Fruit fly (Drosophila melanogaster) whole organism, embryonic: ENCODE results near the gene CG11723.

Source experiments
- Blimp-1 ChIP-seq: fragments of 200-800 bp; sonication (Bioruptor generic); optimal IDR thresholded peaks from 3 replicates; lab custom pipeline; 2018; ENCODE audit warnings: missing biosample characterization, missing genetic modification characterization, mild to moderate bottlenecking, moderate library complexity, missing genetic modification reagents
- Bteb2 ChIP-seq: fragments of 200-800 bp; sonication (Bioruptor generic); optimal IDR thresholded peaks from 2 replicates; lab custom pipeline; 2016; ENCODE audit warnings: missing biosample characterization, missing genetic modification characterization
- CG10366 ChIP-seq: fragments of 200-800 bp; sonication (Bioruptor generic); IDR thresholded peaks from 2 replicates; pipeline ENCODE4 v1.3.6; 2022; ENCODE audit warnings: missing biosample characterization, missing genetic modification characterization
- CG10565 ChIP-seq: fragments of 200-800 bp; sonication (Bioruptor generic); optimal IDR thresholded peaks from 3 replicates; lab custom pipeline; 2016; ENCODE audit warnings: missing biosample characterization, mild to moderate bottlenecking, missing genetic modification characterization
- CG12659 ChIP-seq: fragments of 200-800 bp; sonication (Bioruptor generic); optimal IDR thresholded peaks from 3 replicates; lab custom pipeline; 2017; ENCODE audit warnings: mild to moderate bottlenecking, missing biosample characterization, missing genetic modification reagents, missing genetic modification characterization
- CG1529 ChIP-seq: fragments of 200-800 bp; sonication (Bioruptor generic); optimal IDR thresholded peaks from 3 replicates; lab custom pipeline; 2018; ENCODE audit warnings: missing biosample characterization, missing genetic modification characterization
- CG17568 ChIP-seq: fragments of 200-800 bp; sonication (Bioruptor generic); optimal IDR thresholded peaks from 2 replicates; lab custom pipeline; 2018; ENCODE audit warnings: missing biosample characterization, mild to moderate bottlenecking, missing genetic modification characterization, moderate library complexity
- CG1792 ChIP-seq: fragments of 200-800 bp; sonication (Bioruptor generic); optimal IDR thresholded peaks from 2 replicates; lab custom pipeline; 2016; ENCODE audit warnings: missing biosample characterization, missing genetic modification characterization
- CG1832 ChIP-seq: fragments of 200-800 bp; sonication (Bioruptor generic); optimal IDR thresholded peaks from 2 replicates; lab custom pipeline; 2017; ENCODE audit warnings: missing biosample characterization, mild to moderate bottlenecking, missing genetic modification characterization, inconsistent platforms
- CG18764 ChIP-seq: fragments of 200-800 bp; sonication (Bioruptor generic); optimal IDR thresholded peaks from 3 replicates; lab custom pipeline; 2016; ENCODE audit warnings: missing biosample characterization, missing genetic modification characterization
- CG2199 ChIP-seq: fragments of 200-800 bp; sonication (Bioruptor generic); IDR thresholded peaks from 3 replicates; pipeline ENCODE4 v1.3.6; 2022; ENCODE audit warnings: missing biosample characterization, missing genetic modification characterization
- CG2712 ChIP-seq: fragments of 200-800 bp; optimal IDR thresholded peaks from 3 replicates; lab custom pipeline; 2019; ENCODE audit warnings: missing biosample characterization, mild to moderate bottlenecking, missing genetic modification characterization, moderate library complexity
- CG4730 ChIP-seq: fragments of 200-800 bp; sonication (Bioruptor generic); IDR thresholded peaks from 2 replicates; pipeline ENCODE4 v1.3.6; 2022; ENCODE audit warnings: missing biosample characterization, missing genetic modification characterization
- CG7745 ChIP-seq: fragments of 200-800 bp; sonication (Bioruptor generic); optimal IDR thresholded peaks from 2 replicates; lab custom pipeline; 2018; ENCODE audit warnings: missing biosample characterization, mild to moderate bottlenecking, missing genetic modification characterization, moderate library complexity
- CG8478 ChIP-seq: fragments of >200 bp; optimal IDR thresholded peaks from 2 replicates; lab custom pipeline; 2018
- CG8924 ChIP-seq: fragments of 200-800 bp; optimal IDR thresholded peaks from 3 replicates; lab custom pipeline; 2019; ENCODE audit warnings: missing biosample characterization, mild to moderate bottlenecking, missing genetic modification characterization, moderate library complexity
- CG9609 ChIP-seq: fragments of 200-800 bp; sonication (Bioruptor generic); optimal IDR thresholded peaks from 3 replicates; lab custom pipeline; 2016; ENCODE audit warnings: missing biosample characterization, missing genetic modification characterization
- CG9797 ChIP-seq: fragments of 200-800 bp; sonication (Bioruptor generic); optimal IDR thresholded peaks from 3 replicates; lab custom pipeline; 2018; ENCODE audit warnings: missing biosample characterization, mild to moderate bottlenecking, missing genetic modification characterization
- CG9817 ChIP-seq: fragments of 200-800 bp; sonication (Bioruptor generic); optimal IDR thresholded peaks from 2 replicates; lab custom pipeline; 2018; ENCODE audit warnings: missing biosample characterization, mild to moderate bottlenecking, missing genetic modification characterization, moderate library complexity
- Camta ChIP-seq: fragments of 200-800 bp; sonication (Bioruptor generic); optimal IDR thresholded peaks from 2 replicates; lab custom pipeline; 2016; ENCODE audit warnings: missing biosample characterization, missing genetic modification characterization
- Chrac-16 ChIP-seq: fragments of 200-800 bp; sonication (Bioruptor generic); optimal IDR thresholded peaks from 3 replicates; lab custom pipeline; 2016; ENCODE audit warnings: missing biosample characterization, missing genetic modification characterization
- D19A ChIP-seq: fragments of 200-800 bp; optimal IDR thresholded peaks from 3 replicates; lab custom pipeline; 2019; ENCODE audit warnings: missing biosample characterization, mild to moderate bottlenecking, missing genetic modification characterization, moderate library complexity
- D19B ChIP-seq: fragments of 200-800 bp; sonication (Bioruptor generic); optimal IDR thresholded peaks from 2 replicates; lab custom pipeline; 2017; ENCODE audit warnings: missing biosample characterization, mild to moderate bottlenecking, missing genetic modification characterization
- Dfd ChIP-seq, 2 experiments: fragments of >200 bp; optimal IDR thresholded peaks; 2 replicates each; lab custom pipeline; 2017; ENCODE audit warnings: missing biosample characterization in 2 of 2, missing genetic modification characterization in 2 of 2
- Fer1 ChIP-seq: fragments of 200-800 bp; sonication (Bioruptor generic); optimal IDR thresholded peaks from 2 replicates; lab custom pipeline; 2017; ENCODE audit warnings: missing biosample characterization, mild to moderate bottlenecking, missing genetic modification characterization
- Fer3 ChIP-seq: fragments of 200-800 bp; sonication (Bioruptor generic); optimal IDR thresholded peaks from 2 replicates; lab custom pipeline; 2018; ENCODE audit warnings: missing biosample characterization, mild to moderate bottlenecking, missing genetic modification characterization, moderate library complexity
- HLH54F ChIP-seq: fragments of 200-800 bp; sonication (Bioruptor generic); optimal IDR thresholded peaks from 3 replicates; lab custom pipeline; 2016; ENCODE audit warnings: missing biosample characterization, missing genetic modification characterization
- HmgD ChIP-seq: fragments of 200-800 bp; sonication (Bioruptor generic); optimal IDR thresholded peaks from 3 replicates; lab custom pipeline; 2016; ENCODE audit warnings: missing biosample characterization, missing genetic modification characterization
- Hr78 ChIP-seq, 2 experiments: fragments of 200-800 bp in 1 of 2; fragments of >200 bp in 1 of 2; sonication (Bioruptor generic) in 1 of 2; optimal IDR thresholded peaks; 2 replicates each; lab custom pipeline; 2017 to 2019; ENCODE audit warnings: missing biosample characterization in 2 of 2, missing genetic modification characterization in 2 of 2, mild to moderate bottlenecking in 1 of 2, moderate library complexity in 1 of 2
- MESR4 ChIP-seq: fragments of 200-800 bp; sonication (Bioruptor generic); optimal IDR thresholded peaks from 2 replicates; lab custom pipeline; 2018; ENCODE audit warnings: missing biosample characterization, mild to moderate bottlenecking, missing genetic modification characterization, moderate library complexity
- NC2β ChIP-seq: fragments of 200-800 bp; sonication (Bioruptor generic); optimal IDR thresholded peaks from 2 replicates; lab custom pipeline; 2016; ENCODE audit warnings: missing biosample characterization, missing genetic modification characterization
- Opbp ChIP-seq: fragments of 200-800 bp; sonication (Bioruptor generic); IDR thresholded peaks from 3 replicates; pipeline ENCODE4 v1.3.6; 2022; ENCODE audit warnings: missing biosample characterization, missing genetic modification characterization; ENCODE audit not compliant: partially characterized antibody
- Vsx1 ChIP-seq: fragments of 200-800 bp; sonication (Bioruptor generic); optimal IDR thresholded peaks from 2 replicates; lab custom pipeline; 2017; ENCODE audit warnings: missing biosample characterization, mild to moderate bottlenecking, missing genetic modification characterization, missing genetic modification reagents
- YL-1 ChIP-seq: fragments of 200-800 bp; sonication (Bioruptor generic); optimal IDR thresholded peaks from 3 replicates; lab custom pipeline; 2017; ENCODE audit warnings: missing biosample characterization, mild to moderate bottlenecking, missing genetic modification characterization
- abd-A ChIP-seq: fragments of 200-800 bp; sonication (Bioruptor generic); optimal IDR thresholded peaks from 3 replicates; lab custom pipeline; 2019; ENCODE audit warnings: missing biosample characterization, mild to moderate bottlenecking, missing genetic modification characterization, moderate library complexity
- cad ChIP-seq: fragments of >200 bp; optimal IDR thresholded peaks from 2 replicates; lab custom pipeline; 2017; ENCODE audit warnings: missing biosample characterization, missing genetic modification characterization
- chm ChIP-seq: fragments of 200-800 bp; sonication (Bioruptor generic); IDR thresholded peaks from 2 replicates; pipeline ENCODE4 v1.3.6; 2022; ENCODE audit warnings: missing biosample characterization, missing genetic modification characterization
- fru ChIP-seq: fragments of >200 bp; optimal IDR thresholded peaks from 2 replicates; lab custom pipeline; 2017
- gce ChIP-seq: fragments of 200-800 bp; sonication (Bioruptor generic); IDR thresholded peaks from 3 replicates; pipeline ENCODE4 v1.3.6; 2022; ENCODE audit warnings: missing biosample characterization, missing genetic modification characterization
- gcm ChIP-seq: fragments of 200-800 bp; sonication (Bioruptor generic); optimal IDR thresholded peaks from 2 replicates; lab custom pipeline; 2019; ENCODE audit warnings: missing biosample characterization, mild to moderate bottlenecking, missing genetic modification characterization, moderate library complexity
- insv ChIP-seq, 2 experiments: fragments of 200-800 bp; sonication (Bioruptor generic); optimal IDR thresholded peaks; 3 replicates each; lab custom pipeline; 2016 to 2018; ENCODE audit warnings: missing biosample characterization in 2 of 2, missing genetic modification characterization in 2 of 2
- klu ChIP-seq: fragments of 200-800 bp; sonication (Bioruptor generic); IDR thresholded peaks from 2 replicates; pipeline ENCODE4 v1.3.6; 2022; ENCODE audit warnings: missing biosample characterization, missing genetic modification characterization
- mam ChIP-seq: fragments of 200-800 bp; sonication (Bioruptor generic); optimal IDR thresholded peaks from 3 replicates; lab custom pipeline; 2016; ENCODE audit warnings: missing biosample characterization, missing genetic modification characterization
- nerfin-1 ChIP-seq: fragments of 200-800 bp; sonication (Bioruptor generic); optimal IDR thresholded peaks from 3 replicates; lab custom pipeline; 2019; ENCODE audit warnings: missing biosample characterization, mild to moderate bottlenecking, missing genetic modification characterization, moderate library complexity
- oc ChIP-seq: fragments of 200-800 bp; sonication (Bioruptor generic); optimal IDR thresholded peaks from 2 replicates; lab custom pipeline; 2018; ENCODE audit warnings: missing biosample characterization, mild to moderate bottlenecking, missing genetic modification characterization, moderate library complexity
- pho ChIP-seq: fragments of 200-800 bp; sonication (Bioruptor generic); optimal IDR thresholded peaks from 2 replicates; lab custom pipeline; 2016; ENCODE audit warnings: missing biosample characterization, missing genetic modification characterization
- phol ChIP-seq: fragments of 200-800 bp; sonication (Bioruptor generic); optimal IDR thresholded peaks from 3 replicates; lab custom pipeline; 2018; ENCODE audit warnings: missing biosample characterization, mild to moderate bottlenecking, missing genetic modification characterization, moderate library complexity
- sc ChIP-seq, 3 experiments: fragments of >200 bp in 2 of 3; fragments of 200-800 bp in 1 of 3; sonication (Bioruptor generic) in 1 of 3; optimal IDR thresholded peaks; 2 replicates in 2 of 3; 3 replicates in 1 of 3; lab custom pipeline; 2017; ENCODE audit warnings: mild to moderate bottlenecking in 1 of 3, missing biosample characterization in 1 of 3, missing genetic modification characterization in 1 of 3, missing genetic modification reagents in 1 of 3
- sens-2 ChIP-seq: fragments of 200-800 bp; sonication (Bioruptor generic); IDR thresholded peaks from 2 replicates; pipeline ENCODE4 v1.3.6; 2022; ENCODE audit warnings: missing biosample characterization, missing genetic modification characterization
- sna ChIP-seq: fragments of 200-800 bp; sonication (Bioruptor generic); IDR thresholded peaks from 2 replicates; pipeline ENCODE4 v1.3.6; 2022; ENCODE audit warnings: missing biosample characterization, missing genetic modification characterization; ENCODE audit not compliant: partially characterized antibody
- so ChIP-seq: fragments of 200-800 bp; sonication (Bioruptor generic); IDR thresholded peaks from 3 replicates; pipeline ENCODE4 v1.3.6; 2022; ENCODE audit warnings: missing biosample characterization, missing genetic modification characterization
- zen ChIP-seq: fragments of 200-800 bp; sonication (Bioruptor generic); optimal IDR thresholded peaks from 3 replicates; lab custom pipeline; 2018; ENCODE audit warnings: missing biosample characterization, mild to moderate bottlenecking, missing genetic modification characterization, moderate library complexity

The CG11723 gene

DNA sequence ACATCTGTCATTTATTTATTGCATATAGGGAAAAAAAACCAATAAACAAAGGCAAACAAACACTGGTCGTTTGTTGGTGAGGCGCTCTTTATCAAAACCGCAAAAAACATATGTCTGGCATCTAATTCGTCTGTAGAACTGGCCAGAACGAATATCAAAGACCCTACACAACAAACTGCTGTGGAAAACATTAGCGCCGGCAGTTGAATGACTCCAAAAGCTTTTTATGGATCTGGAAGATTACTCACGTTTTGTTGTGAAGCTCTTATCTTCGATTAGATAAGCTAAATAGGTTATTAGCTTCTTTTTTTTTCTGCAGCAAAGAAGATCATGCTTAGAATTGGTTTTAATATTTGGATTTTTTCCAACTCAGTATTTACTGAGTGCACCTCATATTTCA lies 14.1 kb downstream of the CG11723 start (continued):
- TF ChIP-seq Chrac-16 (no peak), Vsx1 (GFP tag; lab: Kevin White, UChicago) (no peak), NC2β (no peak), klu (no peak), sens-2 (no peak), CG2712 (tag; lab: Kevin White, UChicago) (no peak), nerfin-1 (tag; lab: Kevin White, UChicago) (no peak), CG8924 (no peak), Camta (GFP tag; lab: Kevin White, UChicago) (no peak), fru (lab: Kevin White, UChicago) (no peak), so (no peak), MESR4 (GFP tag; lab: Kevin White, UChicago) (no peak), CG17568 (GFP tag; lab: Kevin White, UChicago) (no peak), Hr78 (GFP tag; optimal IDR thresholded peaks at IDR 0.05; lab: Kevin White, UChicago) (no peak), HmgD (no peak), Opbp (no peak), oc (tag; lab: Kevin White, UChicago) (no peak), insv (GFP tag; optimal IDR thresholded peaks at IDR 0.05; lab: Kevin White, UChicago) (no peak), sna (GFP tag; lab: Robert Waterston, UW) (no peak), sc (optimal IDR thresholded peaks at IDR 0.05; lab: Kevin White, UChicago) (no peak), sc (GFP tag; optimal IDR thresholded peaks at IDR 0.05; lab: Kevin White, UChicago) (no peak), CG1832 (GFP tag; lab: Kevin White, UChicago) (no peak), CG9609 (no peak), CG12659 (GFP tag; lab: Kevin White, UChicago) (no peak), CG18764 (GFP tag; lab: Kevin White, UChicago) (no peak), phol (tag; lab: Kevin White, UChicago) (no peak), CG7745 (tag; lab: Kevin White, UChicago) (no peak), mam (GFP tag; lab: Kevin White, UChicago) (no peak), pho (GFP tag; lab: Kevin White, UChicago) (no peak), gce (GFP tag; lab: Robert Waterston, UW) (no peak), D19B (GFP tag; lab: Kevin White, UChicago) (no peak), YL-1 (no peak), CG1529 (GFP tag; lab: Kevin White, UChicago) (no peak), CG9817 (tag; lab: Kevin White, UChicago) (no peak), zen (tag; lab: Kevin White, UChicago) (no peak), CG9797 (GFP tag; lab: Kevin White, UChicago) (no peak), Fer3 (tag; lab: Kevin White, UChicago) (no peak), D19A (tag; lab: Kevin White, UChicago) (no peak), Bteb2 (no peak), CG2199 (GFP tag; lab: Robert Waterston, UW) (no peak), cad (GFP tag; lab: Kevin White, UChicago) (no peak), gcm (GFP tag; lab: Kevin White, UChicago) (no peak), Dfd (GFP tag; optimal IDR thresholded peaks at IDR 0.05; lab: Kevin White, UChicago) (no peak), CG1792 (GFP tag; lab: Kevin White, UChicago) (peak; percentile 46), Blimp-1 (GFP tag; lab: Kevin White, UChicago) (no peak), CG10366 (GFP tag; lab: Robert Waterston, UW) (no peak), CG4730 (GFP tag; lab: Robert Waterston, UW) (no peak), CG10565 (GFP tag; lab: Kevin White, UChicago) (no peak), abd-A (tag; lab: Kevin White, UChicago) (no peak), HLH54F (GFP tag; lab: Kevin White, UChicago) (peak; percentile 23), Fer1 (GFP tag; lab: Kevin White, UChicago) (no peak), CG8478 (lab: Kevin White, UChicago) (no peak), chm (GFP tag; lab: Robert Waterston, UW) (no peak)
